Worm (Caenorhabditis elegans) whole organism, L4 larva: ENCODE measurements around the gene Y47D3B.4.

Experiments
- D1046.2 ChIP-seq: fragments of 200-800 bp; sonication (Bioruptor generic); IDR thresholded peaks from 2 replicates; pipeline ENCODE4 v1.3.6; 2022; ENCODE audit warnings: missing genetic modification characterization, missing compliant biosample characterization
- F10B5.3 ChIP-seq: sonication (generic microtip); optimal IDR thresholded peaks from 2 replicates; lab custom pipeline; 2016; ENCODE audit warnings: mild to moderate bottlenecking, missing genetic modification characterization, missing compliant biosample characterization
- F37D6.2 ChIP-seq: sonication (generic microtip); optimal IDR thresholded peaks from 2 replicates; lab custom pipeline; 2016; ENCODE audit warnings: mild to moderate bottlenecking, missing genetic modification characterization, missing compliant biosample characterization
- F44E2.7 ChIP-seq: fragments of 200-800 bp; sonication (Bioruptor generic); IDR thresholded peaks from 2 replicates; pipeline ENCODE4 v2.1.2; 2022; ENCODE audit warnings: missing genetic modification characterization, missing compliant biosample characterization
- F49E8.2 ChIP-seq: sonication (generic microtip); optimal IDR thresholded peaks from 2 replicates; lab custom pipeline; 2016; ENCODE audit warnings: missing compliant biosample characterization, mild to moderate bottlenecking, missing genetic modification characterization, borderline replicate concordance
- R02D3.7 ChIP-seq: fragments of 150-350 bp; sonication (generic microtip); optimal IDR thresholded peaks from 3 replicates; lab custom pipeline; 2014; ENCODE audit warnings: missing biosample characterization, missing genetic modification characterization
- ZK337.2 ChIP-seq: fragments of 200-800 bp; sonication (Bioruptor generic); IDR thresholded peaks from 2 replicates; pipeline ENCODE4 v1.3.6; 2022; ENCODE audit warnings: missing genetic modification reagents, missing genetic modification characterization, missing compliant biosample characterization
- aha-1 ChIP-seq: fragments of 150-350 bp; peaks from one replicate; lab custom pipeline; 2014; ENCODE audit warnings: missing biosample characterization, missing genetic modification characterization
- aly-2 ChIP-seq: sonication (generic microtip); optimal IDR thresholded peaks from 2 replicates; lab custom pipeline; 2018; ENCODE audit warnings: missing biosample characterization, missing genetic modification characterization
- ceh-20 ChIP-seq: fragments of 200-800 bp; sonication (Bioruptor generic); IDR thresholded peaks from 2 replicates; pipeline ENCODE4 v1.3.6; 2022; ENCODE audit warnings: missing genetic modification reagents, missing genetic modification characterization, missing compliant biosample characterization
- ces-1 ChIP-seq: fragments of 150-350 bp; sonication (generic microtip); optimal IDR thresholded peaks from 4 replicates; lab custom pipeline; 2014; ENCODE audit warnings: missing biosample characterization, missing genetic modification reagents, missing genetic modification characterization
- dmd-8 ChIP-seq: fragments of 200-800 bp; sonication (Bioruptor generic); IDR thresholded peaks from 2 replicates; pipeline ENCODE4 v1.3.6; 2022; ENCODE audit warnings: missing genetic modification characterization, missing compliant biosample characterization
- egl-43 ChIP-seq: fragments of 200-800 bp; sonication (Bioruptor generic); IDR thresholded peaks from 2 replicates; pipeline ENCODE4 v1.3.6; 2022; ENCODE audit warnings: missing genetic modification reagents, missing genetic modification characterization, missing compliant biosample characterization
- hlh-30 ChIP-seq: sonication (generic microtip); optimal IDR thresholded peaks from 2 replicates; lab custom pipeline; 2017; ENCODE audit warnings: antibody characterized with exemption, mild to moderate bottlenecking, missing genetic modification characterization, missing compliant biosample characterization; ENCODE audit not compliant: insufficient read depth
- hmg-1.1 ChIP-seq: fragments of 200-800 bp; sonication (Bioruptor generic); IDR thresholded peaks from 2 replicates; pipeline ENCODE4 v1.3.6; 2022; ENCODE audit warnings: missing genetic modification reagents, missing genetic modification characterization, missing compliant biosample characterization
- lim-7 ChIP-seq: fragments of 200-800 bp; sonication (Bioruptor generic); IDR thresholded peaks from 2 replicates; pipeline ENCODE4 v1.3.6; 2022; ENCODE audit warnings: missing genetic modification characterization, missing compliant biosample characterization
- lin-1 ChIP-seq: fragments of 200-800 bp; sonication (Bioruptor generic); IDR thresholded peaks from 2 replicates; pipeline ENCODE4 v1.3.6; 2022; ENCODE audit warnings: missing genetic modification reagents, missing genetic modification characterization, missing compliant biosample characterization
- lin-13 ChIP-seq: fragments of 150-350 bp; optimal IDR thresholded peaks from 2 replicates; lab custom pipeline; 2014; ENCODE audit warnings: missing biosample characterization, missing genetic modification reagents, missing genetic modification characterization
- lin-15B ChIP-seq: fragments of 150-350 bp; sonication (generic microtip); optimal IDR thresholded peaks from 3 replicates; lab custom pipeline; 2014; ENCODE audit warnings: missing biosample characterization, missing genetic modification characterization
- lir-3 ChIP-seq: sonication (generic microtip); optimal IDR thresholded peaks from 2 replicates; lab custom pipeline; 2016; ENCODE audit warnings: mild to moderate bottlenecking, missing genetic modification characterization, missing compliant biosample characterization
- madf-5 ChIP-seq, 2 experiments: fragments of 200-800 bp; sonication (Bioruptor generic); IDR thresholded peaks; 2 replicates each; pipeline ENCODE4 v1.3.6; 2022; ENCODE audit warnings: missing compliant biosample characterization in 2 of 2, missing genetic modification characterization in 2 of 2
- mep-1 ChIP-seq: fragments of 150-350 bp; sonication (generic microtip); optimal IDR thresholded peaks from 3 replicates; lab custom pipeline; 2014; ENCODE audit warnings: missing biosample characterization, missing genetic modification characterization
- mxl-3 ChIP-seq: fragments of 200-800 bp; sonication (Bioruptor generic); optimal IDR thresholded peaks from 2 replicates; lab custom pipeline; 2018; ENCODE audit warnings: mild to moderate bottlenecking, missing genetic modification characterization, missing compliant biosample characterization
- nhr-111 ChIP-seq: fragments of 200-800 bp; sonication (Bioruptor generic); optimal IDR thresholded peaks from 2 replicates; lab custom pipeline; 2018; ENCODE audit warnings: mild to moderate bottlenecking, missing genetic modification characterization, missing compliant biosample characterization
- nhr-28 ChIP-seq: fragments of 150-350 bp; optimal IDR thresholded peaks from 2 replicates; lab custom pipeline; 2014; ENCODE audit warnings: missing biosample characterization, missing genetic modification characterization
- nhr-42 ChIP-seq: fragments of 200-800 bp; sonication (Bioruptor generic); IDR thresholded peaks from 2 replicates; pipeline ENCODE4 v1.3.6; 2022; ENCODE audit warnings: missing genetic modification characterization, missing compliant biosample characterization
- nhr-48 ChIP-seq: sonication (generic microtip); optimal IDR thresholded peaks from 2 replicates; lab custom pipeline; 2016; ENCODE audit warnings: mild to moderate bottlenecking, missing genetic modification characterization, missing compliant biosample characterization
- php-3 ChIP-seq: fragments of 200-800 bp; sonication (Bioruptor generic); IDR thresholded peaks from 2 replicates; pipeline ENCODE4 v1.3.6; 2022; ENCODE audit warnings: missing genetic modification reagents, missing genetic modification characterization, missing compliant biosample characterization
- sdz-12 ChIP-seq: fragments of 200-800 bp; sonication (Bioruptor generic); optimal IDR thresholded peaks from 2 replicates; lab custom pipeline; 2018; ENCODE audit warnings: mild to moderate bottlenecking, missing genetic modification characterization, missing compliant biosample characterization
- set-16 ChIP-seq: fragments of 200-800 bp; sonication (Bioruptor generic); IDR thresholded peaks from 2 replicates; pipeline ENCODE4 v1.3.6; 2022; ENCODE audit warnings: missing genetic modification reagents, missing genetic modification characterization, missing compliant biosample characterization
- snpc-4 ChIP-seq: fragments of 150-350 bp; optimal IDR thresholded peaks from 2 replicates; lab custom pipeline; 2014; ENCODE audit warnings: missing biosample characterization, missing genetic modification characterization
- spr-3 ChIP-seq: fragments of 200-800 bp; sonication (Bioruptor generic); optimal IDR thresholded peaks from 2 replicates; lab custom pipeline; 2018; ENCODE audit warnings: mild to moderate bottlenecking, missing genetic modification characterization, missing compliant biosample characterization
- unc-39 ChIP-seq: sonication (generic microtip); optimal IDR thresholded peaks from 2 replicates; lab custom pipeline; 2017; ENCODE audit warnings: missing biosample characterization, missing genetic modification characterization
- unc-62 ChIP-seq, 3 experiments: fragments of 150-350 bp in 1 of 3; sonication (generic microtip); optimal IDR thresholded peaks in 2 of 3; peaks in 1 of 3; 1 replicate in 1 of 3; 2 replicates in 2 of 3; lab custom pipeline; 2014 to 2017; ENCODE audit warnings: missing biosample characterization in 3 of 3, missing genetic modification characterization in 3 of 3, missing genetic modification reagents in 3 of 3, missing genotype in 1 of 3
- vab-7 ChIP-seq: fragments of 200-800 bp; sonication (Bioruptor generic); IDR thresholded peaks from 2 replicates; pipeline ENCODE4 v1.3.6; 2022; ENCODE audit warnings: missing genetic modification reagents, missing genetic modification characterization, missing compliant biosample characterization
- zip-2 ChIP-seq: fragments of 150-350 bp; optimal IDR thresholded peaks from 2 replicates; lab custom pipeline; 2014; ENCODE audit warnings: missing biosample characterization, missing genetic modification characterization

Gene Y47D3B.4

ce11 chrIII:11380555-11380954, 24.6 kb upstream of the Y47D3B.4 start (continued):
- TF ChIP-seq hlh-30 (tag; lab: Kevin White, UChicago), result peak; percentile 33
- no peak for TF ChIP-seq lim-7
- TF ChIP-seq madf-5 (GFP tag; IDR thresholded peaks at IDR 0.05; lab: Robert Waterston, UW), result no peak
- TF ChIP-seq hmg-1.1 (GFP tag; lab: Robert Waterston, UW), result 0 out of 2 replicates have a peak, but pooled peaks have one; percentile 8
- no peak for TF ChIP-seq ces-1 (GFP tag; lab: Kevin White, UChicago)
- no peak for TF ChIP-seq aha-1
- TF ChIP-seq unc-39 (tag; lab: Kevin White, UChicago), result no peak
- no peak for TF ChIP-seq lin-15B (tag; lab: Kevin White, UChicago)
- TF ChIP-seq egl-43, result no peak
- TF ChIP-seq nhr-48 (tag; lab: Kevin White, UChicago), result no peak
- no peak for TF ChIP-seq nhr-42 (GFP tag; lab: Robert Waterston, UW)
- TF ChIP-seq php-3 (GFP tag; lab: Robert Waterston, UW), result no peak
- no peak for TF ChIP-seq zip-2 (tag; lab: Kevin White, UChicago)
- TF ChIP-seq snpc-4 (tag; lab: Kevin White, UChicago), result no peak
- TF ChIP-seq dmd-8 (GFP tag; lab: Robert Waterston, UW), result no peak
- TF ChIP-seq lin-13 (GFP tag; lab: Kevin White, UChicago), result no peak
- TF ChIP-seq aly-2 (tag; lab: Kevin White, UChicago), result no peak
- no peak for TF ChIP-seq spr-3 (GFP tag; lab: Kevin White, UChicago)
- peak; percentile 21 for TF ChIP-seq nhr-28 (tag; lab: Kevin White, UChicago)
- no peak for TF ChIP-seq nhr-111 (GFP tag; lab: Kevin White, UChicago)
- no peak for TF ChIP-seq sdz-12
- TF ChIP-seq F44E2.7 (GFP tag; lab: Robert Waterston, UW), result no peak
- TF ChIP-seq mxl-3, result peak; percentile 88
- no peak for TF ChIP-seq F37D6.2 (tag; lab: Kevin White, UChicago)
- TF ChIP-seq vab-7 (GFP tag; lab: Robert Waterston, UW), result no peak
- TF ChIP-seq lin-1 (GFP tag; lab: Robert Waterston, UW), result no peak
- TF ChIP-seq R02D3.7, result no peak
- TF ChIP-seq set-16 (GFP tag; lab: Robert Waterston, UW), result no peak
- peak; percentile 28 for TF ChIP-seq mep-1 (tag; lab: Kevin White, UChicago)

DNA sequence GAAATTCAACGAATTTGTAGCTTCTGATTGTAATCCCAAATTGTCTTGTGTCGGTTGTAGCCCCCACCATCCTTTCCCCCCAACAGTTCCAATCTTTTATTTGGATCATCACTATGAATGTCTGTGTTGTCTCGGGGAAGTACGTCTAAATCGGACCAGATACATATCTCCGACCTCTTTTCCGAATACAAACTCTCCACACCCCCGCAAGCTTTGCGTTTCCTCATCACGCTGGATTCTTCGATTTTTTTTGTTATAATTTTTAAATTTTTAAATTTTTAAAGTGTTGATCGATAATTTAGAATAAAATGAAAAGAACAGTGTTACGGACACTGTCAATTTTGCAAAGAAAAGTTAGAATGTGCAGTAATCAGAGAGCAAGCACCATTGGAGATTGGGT, 23.2 kb upstream of the Y47D3B.4 start, which contains the start of gene subs-4:
TSS of gene subs-4 (plus strand) at position 301 of the 400 bp plus-strand sequence.
- peak in 1 of 2 experiments; percentile 4 for TF ChIP-seq unc-62 (GFP tag; optimal IDR thresholded peaks at IDR 0.05 in 1 of 2; lab: Kevin White, UChicago)
- TF ChIP-seq unc-62 (tag; optimal IDR thresholded peaks at IDR 0.05; lab: Kevin White, UChicago), result no peak
- TF ChIP-seq nhr-42 (GFP tag; lab: Robert Waterston, UW), result no peak
- TF ChIP-seq unc-39 (tag; lab: Kevin White, UChicago), result no peak

ce11 chrIII:11389384-11389783, 15.8 kb upstream of the Y47D3B.4 start:
- 0 out of 2 replicates have a peak, but pooled peaks have one; percentile 10 for TF ChIP-seq hmg-1.1 (GFP tag; lab: Robert Waterston, UW)
- 0 out of 2 replicates have a peak, but pooled peaks have one; percentile 9 for TF ChIP-seq lim-7
- 0 out of 2 replicates have a peak, but pooled peaks have one; percentile 12 for TF ChIP-seq ceh-20 (GFP tag; lab: Robert Waterston, UW)
- no peak for TF ChIP-seq madf-5 (GFP tag; IDR thresholded peaks at IDR 0.05; lab: Robert Waterston, UW)
- no peak for TF ChIP-seq F49E8.2 (tag; lab: Kevin White, UChicago)
- peak; percentile 88 for TF ChIP-seq set-16 (GFP tag; lab: Robert Waterston, UW)
- TF ChIP-seq ZK337.2 (GFP tag; lab: Robert Waterston, UW), result 0 out of 2 replicates have a peak, but pooled peaks have one; percentile 3
- no peak for TF ChIP-seq F10B5.3 (tag; lab: Kevin White, UChicago)
- TF ChIP-seq D1046.2, result 0 out of 2 replicates have a peak, but pooled peaks have one; percentile 26
- no peak for TF ChIP-seq lir-3 (tag; lab: Kevin White, UChicago)
- 0 out of 2 replicates have a peak, but pooled peaks have one; percentile 27 for TF ChIP-seq egl-43
- TF ChIP-seq, all 104 proteins: peak for 7
